Fruit fly (Drosophila melanogaster) whole organism, prepupa: Measurements from ENCODE around the gene CG13023.
A peak's percentile ranks its signal among the peaks of the same experiment; 100 is the strongest.

ENCODE experiments used
- CG10631 ChIP-seq: fragments of 200-800 bp; sonication (Bioruptor generic); optimal IDR thresholded peaks from 2 replicates; lab custom pipeline; 2016; ENCODE audit warnings: missing biosample characterization, missing genetic modification characterization
- CG10669 ChIP-seq: fragments of 200-800 bp; sonication (Bioruptor generic); optimal IDR thresholded peaks from 3 replicates; lab custom pipeline; 2018; ENCODE audit warnings: missing biosample characterization, mild to moderate bottlenecking, missing genetic modification characterization, moderate library complexity
- CG11762 ChIP-seq: fragments of 200-800 bp; sonication (Bioruptor generic); optimal IDR thresholded peaks from 3 replicates; lab custom pipeline; 2016; ENCODE audit warnings: missing biosample characterization, missing genetic modification characterization; ENCODE audit not compliant: insufficient read depth
- CG11902 ChIP-seq: fragments of 200-800 bp; sonication (Bioruptor generic); optimal IDR thresholded peaks from 3 replicates; lab custom pipeline; 2016; ENCODE audit warnings: missing biosample characterization, missing genetic modification characterization
- CG15336 ChIP-seq: fragments of 200-800 bp; sonication (Bioruptor generic); IDR thresholded peaks from 2 replicates; pipeline ENCODE4 v1.3.6; 2022; ENCODE audit warnings: missing biosample characterization, missing genetic modification characterization
- CG1621 ChIP-seq: fragments of 200-800 bp; sonication (Bioruptor generic); optimal IDR thresholded peaks from 3 replicates; lab custom pipeline; 2018; ENCODE audit warnings: missing biosample characterization, mild to moderate bottlenecking, missing genetic modification characterization
- CG16779 ChIP-seq: fragments of 200-800 bp; sonication (Bioruptor generic); optimal IDR thresholded peaks from 3 replicates; lab custom pipeline; 2017; ENCODE audit warnings: missing biosample characterization, mild to moderate bottlenecking, missing genetic modification characterization
- CG3032 ChIP-seq: fragments of 200-800 bp; optimal IDR thresholded peaks from 2 replicates; lab custom pipeline; 2019; ENCODE audit warnings: missing biosample characterization, mild to moderate bottlenecking, missing genetic modification characterization, moderate library complexity
- CG32006 ChIP-seq: fragments of 200-800 bp; sonication (Bioruptor generic); optimal IDR thresholded peaks from 3 replicates; lab custom pipeline; 2017; ENCODE audit warnings: missing biosample characterization, mild to moderate bottlenecking, missing genetic modification characterization
- CG34406 ChIP-seq: fragments of 200-800 bp; sonication (Bioruptor generic); optimal IDR thresholded peaks from 3 replicates; lab custom pipeline; 2016; ENCODE audit warnings: missing biosample characterization, missing genetic modification characterization
- CG3919 ChIP-seq: fragments of 200-800 bp; sonication (Bioruptor generic); optimal IDR thresholded peaks from 3 replicates; lab custom pipeline; 2016; ENCODE audit warnings: missing biosample characterization, missing genetic modification characterization
- CG4318 ChIP-seq: fragments of 200-800 bp; sonication (Bioruptor generic); optimal IDR thresholded peaks from 3 replicates; lab custom pipeline; 2017; ENCODE audit warnings: missing biosample characterization, mild to moderate bottlenecking, missing genetic modification characterization
- CG6163 ChIP-seq: fragments of 200-800 bp; sonication (Bioruptor generic); IDR thresholded peaks from 3 replicates; pipeline ENCODE4 v1.3.6; 2022; ENCODE audit warnings: missing biosample characterization, missing genetic modification characterization
- CG6276 ChIP-seq: fragments of 200-800 bp; sonication (Bioruptor generic); optimal IDR thresholded peaks from 2 replicates; lab custom pipeline; 2017; ENCODE audit warnings: missing biosample characterization, mild to moderate bottlenecking, missing genetic modification characterization
- CG6792 ChIP-seq: fragments of 200-800 bp; sonication (Bioruptor generic); optimal IDR thresholded peaks from 3 replicates; lab custom pipeline; 2016; ENCODE audit warnings: missing biosample characterization, missing genetic modification characterization
- CG6808 ChIP-seq: fragments of 200-800 bp; sonication (Bioruptor generic); optimal IDR thresholded peaks from 3 replicates; lab custom pipeline; 2017; ENCODE audit warnings: missing biosample characterization, missing genetic modification characterization, mild to moderate bottlenecking, moderate library complexity, missing genetic modification reagents
- CG6854 ChIP-seq: fragments of 200-800 bp; sonication (Bioruptor generic); optimal IDR thresholded peaks from 2 replicates; lab custom pipeline; 2017; ENCODE audit warnings: missing biosample characterization, mild to moderate bottlenecking, missing genetic modification characterization
- CG8119 ChIP-seq: fragments of 200-800 bp; sonication (Bioruptor generic); IDR thresholded peaks from 3 replicates; pipeline ENCODE4 v1.3.6; 2022; ENCODE audit warnings: missing biosample characterization, missing genetic modification characterization
- CG8319 ChIP-seq: fragments of 200-800 bp; sonication (Bioruptor generic); optimal IDR thresholded peaks from 3 replicates; lab custom pipeline; 2016; ENCODE audit warnings: missing biosample characterization, missing genetic modification characterization
- CG8632 ChIP-seq: fragments of 200-800 bp; sonication (Bioruptor generic); optimal IDR thresholded peaks from 3 replicates; lab custom pipeline; 2016; ENCODE audit warnings: missing biosample characterization, missing genetic modification characterization
- CG9139 ChIP-seq: fragments of 200-800 bp; sonication (Bioruptor generic); optimal IDR thresholded peaks from 3 replicates; lab custom pipeline; 2017; ENCODE audit warnings: missing biosample characterization, mild to moderate bottlenecking, missing genetic modification characterization
- Eip75B ChIP-seq: fragments of 200-800 bp; sonication (Bioruptor generic); optimal IDR thresholded peaks from 3 replicates; lab custom pipeline; 2016; ENCODE audit warnings: missing biosample characterization, missing genetic modification characterization
- Eip78C ChIP-seq: fragments of 200-800 bp; sonication (Bioruptor generic); peaks from one replicate; lab custom pipeline; 2016; ENCODE audit warnings: missing biosample characterization, missing genetic modification characterization
- Gug ChIP-seq: fragments of 200-800 bp; sonication (Bioruptor generic); IDR thresholded peaks from 2 replicates; pipeline ENCODE4 v1.3.6; 2022; ENCODE audit warnings: missing biosample characterization, missing genetic modification characterization
- Hr38 ChIP-seq: sonication (Bioruptor generic); optimal IDR thresholded peaks from 2 replicates; lab custom pipeline; 2016; ENCODE audit warnings: missing biosample characterization, missing genetic modification characterization
- Hr39 ChIP-seq: fragments of 200-800 bp; sonication (Bioruptor generic); optimal IDR thresholded peaks from 2 replicates; lab custom pipeline; 2016; ENCODE audit warnings: missing biosample characterization, missing genetic modification characterization
- Hr4 ChIP-seq: fragments of 200-800 bp; sonication (Bioruptor generic); optimal IDR thresholded peaks from 3 replicates; lab custom pipeline; 2016; ENCODE audit warnings: missing biosample characterization, missing genetic modification characterization
- Lpt ChIP-seq: fragments of 200-800 bp; sonication (Bioruptor generic); optimal IDR thresholded peaks from 3 replicates; lab custom pipeline; 2016; ENCODE audit warnings: missing biosample characterization, missing genetic modification characterization
- Met ChIP-seq: fragments of 200-800 bp; sonication (Bioruptor generic); optimal IDR thresholded peaks from 3 replicates; lab custom pipeline; 2016; ENCODE audit warnings: missing biosample characterization, missing genetic modification characterization
- Smox ChIP-seq: fragments of 200-800 bp; sonication (Bioruptor generic); optimal IDR thresholded peaks from 3 replicates; lab custom pipeline; 2016; ENCODE audit warnings: missing biosample characterization, missing genetic modification characterization
- Sox102F ChIP-seq: fragments of 200-800 bp; sonication (Bioruptor generic); optimal IDR thresholded peaks from 2 replicates; lab custom pipeline; 2016; ENCODE audit warnings: missing biosample characterization, mild to moderate bottlenecking, missing genetic modification characterization
- Sox15 ChIP-seq: fragments of 200-800 bp; sonication (Bioruptor generic); optimal IDR thresholded peaks from 3 replicates; lab custom pipeline; 2016; ENCODE audit warnings: missing biosample characterization, missing genetic modification characterization
- acj6 ChIP-seq: fragments of 200-800 bp; sonication (Bioruptor generic); optimal IDR thresholded peaks from 3 replicates; lab custom pipeline; 2016; ENCODE audit warnings: missing biosample characterization, missing genetic modification characterization
- cyc ChIP-seq: fragments of 200-800 bp; sonication (Bioruptor generic); optimal IDR thresholded peaks from 3 replicates; lab custom pipeline; 2016; ENCODE audit warnings: missing biosample characterization, missing genetic modification characterization
- dac ChIP-seq: fragments of 200-800 bp; sonication (Bioruptor generic); optimal IDR thresholded peaks from 2 replicates; lab custom pipeline; 2017; ENCODE audit warnings: missing biosample characterization, mild to moderate bottlenecking, missing genetic modification characterization
- dsx ChIP-seq: fragments of 200-800 bp; optimal IDR thresholded peaks from 3 replicates; lab custom pipeline; 2019; ENCODE audit warnings: missing biosample characterization, mild to moderate bottlenecking, missing genetic modification characterization, moderate library complexity; ENCODE audit not compliant: poor library complexity, severe bottlenecking
- eg ChIP-seq: fragments of 200-800 bp; sonication (Bioruptor generic); IDR thresholded peaks from 3 replicates; pipeline ENCODE4 v1.3.6; 2022; ENCODE audit warnings: missing biosample characterization, missing genetic modification characterization
- esn ChIP-seq: fragments of 200-800 bp; sonication (Bioruptor generic); optimal IDR thresholded peaks from 2 replicates; lab custom pipeline; 2016; ENCODE audit warnings: missing biosample characterization, mild to moderate bottlenecking, missing genetic modification characterization, moderate library complexity
- fd59A ChIP-seq: fragments of 200-800 bp; sonication (Bioruptor generic); optimal IDR thresholded peaks from 2 replicates; lab custom pipeline; 2017; ENCODE audit warnings: missing biosample characterization, mild to moderate bottlenecking, missing genetic modification characterization, missing genetic modification reagents
- fd85E ChIP-seq: fragments of 200-800 bp; sonication (Bioruptor generic); optimal IDR thresholded peaks from 3 replicates; lab custom pipeline; 2016; ENCODE audit warnings: missing biosample characterization, missing genetic modification characterization
- lz ChIP-seq: fragments of 200-800 bp; sonication (Bioruptor generic); optimal IDR thresholded peaks from 3 replicates; lab custom pipeline; 2016; ENCODE audit warnings: missing biosample characterization, missing genetic modification characterization
- net ChIP-seq: fragments of 200-800 bp; sonication (Bioruptor generic); optimal IDR thresholded peaks from 3 replicates; lab custom pipeline; 2016; ENCODE audit warnings: missing biosample characterization, missing genetic modification characterization
- pdm3 ChIP-seq: fragments of 200-800 bp; sonication (Bioruptor generic); optimal IDR thresholded peaks from 3 replicates; lab custom pipeline; 2016; ENCODE audit warnings: missing biosample characterization, missing genetic modification characterization
- spab ChIP-seq: fragments of 200-800 bp; sonication (Bioruptor generic); optimal IDR thresholded peaks from 2 replicates; lab custom pipeline; 2017; ENCODE audit warnings: missing biosample characterization, mild to moderate bottlenecking, missing genetic modification characterization, missing genetic modification reagents
- ss ChIP-seq, 2 experiments: fragments of 200-800 bp; sonication (Bioruptor generic); optimal IDR thresholded peaks; 2 replicates in 1 of 2; 3 replicates in 1 of 2; lab custom pipeline; 2017 to 2018; ENCODE audit warnings: mild to moderate bottlenecking in 2 of 2, missing biosample characterization in 2 of 2, missing genetic modification characterization in 2 of 2, moderate library complexity in 1 of 2
- svp ChIP-seq: fragments of 200-800 bp; sonication (Bioruptor generic); peaks from one replicate; lab custom pipeline; 2016; ENCODE audit warnings: missing biosample characterization, missing genetic modification characterization
- topi ChIP-seq: fragments of 200-800 bp; sonication (Bioruptor generic); optimal IDR thresholded peaks from 3 replicates; lab custom pipeline; 2016; ENCODE audit warnings: missing biosample characterization, missing genetic modification characterization
- vri ChIP-seq: fragments of 200-800 bp; sonication (Bioruptor generic); optimal IDR thresholded peaks from 3 replicates; lab custom pipeline; 2016; ENCODE audit warnings: missing biosample characterization, mild to moderate bottlenecking, missing genetic modification characterization

The CG13023 gene

DNA sequence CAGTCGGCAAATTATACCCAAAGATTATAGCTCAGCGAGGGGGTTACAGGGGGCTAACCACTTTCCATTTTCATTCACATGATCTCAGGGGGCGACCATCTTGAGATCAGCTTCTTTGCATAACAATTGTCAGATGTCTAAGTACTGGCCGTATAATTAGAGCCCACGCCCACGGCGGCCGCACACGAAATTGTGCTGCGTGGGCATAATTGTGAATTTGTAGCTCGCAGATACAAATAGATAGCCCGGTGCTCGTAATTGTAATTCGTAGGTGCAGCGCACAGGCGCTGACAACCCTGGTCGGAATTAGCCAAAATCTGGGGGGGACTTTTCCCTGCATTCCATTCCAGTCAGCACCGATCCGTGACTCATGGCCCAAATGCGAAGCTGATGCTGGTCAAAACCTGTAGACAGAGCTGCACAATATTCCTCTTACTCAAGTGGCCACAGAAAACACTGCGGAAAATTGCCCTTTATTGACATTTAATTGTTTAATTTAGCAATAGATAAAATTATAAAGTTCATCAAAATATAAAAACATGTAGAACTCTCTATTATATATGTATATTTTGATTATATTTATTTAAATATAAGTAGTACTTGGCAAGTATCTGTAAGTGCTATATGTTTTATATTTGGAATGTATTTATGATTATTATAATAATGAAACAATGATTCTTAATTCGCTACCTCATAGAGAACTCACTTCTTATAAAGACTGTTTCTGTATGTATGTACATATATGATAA is 44.6 kb upstream of the CG13023 start (continued):
- TF ChIP-seq CG6792 = peak; percentile 2
- no peak for TF ChIP-seq Hr38
- no peak for TF ChIP-seq cyc (GFP tag; lab: Kevin White, UChicago)
- TF ChIP-seq Sox102F = no peak
- TF ChIP-seq fd85E (GFP tag; lab: Kevin White, UChicago) = no peak
- TF ChIP-seq Smox = no peak
- no peak for TF ChIP-seq fd59A (GFP tag; lab: Kevin White, UChicago)
- TF ChIP-seq CG11762 = no peak
- TF ChIP-seq ss (GFP tag; optimal IDR thresholded peaks at IDR 0.05; lab: Kevin White, UChicago) = no peak
- peak; percentile 3 for TF ChIP-seq Hr4 (GFP tag; lab: Kevin White, UChicago)
- TF ChIP-seq CG9139 (GFP tag; lab: Kevin White, UChicago) = no peak
- no peak for TF ChIP-seq vri
- TF ChIP-seq Sox15 (GFP tag; lab: Kevin White, UChicago) = no peak
- no peak for TF ChIP-seq dac
- TF ChIP-seq pdm3 = no peak
- no peak for TF ChIP-seq CG4318 (GFP tag; lab: Kevin White, UChicago)
- no peak for TF ChIP-seq CG6854 (GFP tag; lab: Kevin White, UChicago)
- peak; percentile 54 for TF ChIP-seq CG34406 (GFP tag; lab: Kevin White, UChicago)

DNA sequence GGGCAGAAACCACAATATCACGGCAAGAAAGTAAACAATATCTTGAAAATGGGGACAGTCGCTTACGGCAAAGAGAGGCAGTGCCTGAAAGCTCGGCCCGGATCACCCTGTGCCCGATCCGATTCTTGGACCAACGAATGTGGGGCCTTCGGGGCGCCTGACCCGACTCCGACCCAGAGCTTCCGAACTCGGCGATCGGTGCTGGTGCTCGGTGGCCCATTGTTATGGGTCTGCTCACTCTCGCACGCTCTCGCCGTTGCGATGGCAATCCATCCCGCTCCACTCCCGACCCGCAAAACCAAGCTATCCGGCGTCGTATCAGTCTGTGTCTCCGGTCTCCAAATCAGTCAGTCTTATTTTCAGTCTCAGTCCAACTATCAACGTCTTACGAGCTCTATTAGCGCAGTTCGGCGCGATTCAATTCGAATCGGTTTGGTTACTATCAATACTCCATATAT is 42.4 kb upstream of the CG13023 start, which contains the start of gene Exn:
Exn (plus strand) TSS at position 362 of the 458 bp plus-strand sequence.
- TF ChIP-seq Met (GFP tag; lab: Kevin White, UChicago) (no peak), CG10631 (GFP tag; lab: Kevin White, UChicago) (no peak), cyc (GFP tag; lab: Kevin White, UChicago) (no peak), CG10669 (GFP tag; lab: Kevin White, UChicago) (no peak), svp (peak; percentile 99), Sox15 (GFP tag; lab: Kevin White, UChicago) (no peak), net (GFP tag; lab: Kevin White, UChicago) (peak; percentile 58), CG6276 (GFP tag; lab: Kevin White, UChicago) (no peak), CG3919 (GFP tag; lab: Kevin White, UChicago) (no peak), Gug (GFP tag; lab: Robert Waterston, UW) (no peak), Eip75B (GFP tag; lab: Kevin White, UChicago) (no peak), CG8632 (GFP tag; lab: Kevin White, UChicago) (peak; percentile 35), Hr39 (no peak), lz (GFP tag; lab: Kevin White, UChicago) (no peak), eg (no peak; the same call in 1 of the 3 replicates), topi (no peak), CG15336 (GFP tag; lab: Robert Waterston, UW) (peak; percentile 35; the same call in 1 of the 2 replicates), CG3032 (tag; lab: Kevin White, UChicago) (no peak), spab (no peak), dac (no peak), CG6792 (peak; percentile 61), dsx (peak; percentile 16), CG4318 (GFP tag; lab: Kevin White, UChicago) (no peak), CG9139 (GFP tag; lab: Kevin White, UChicago) (no peak), CG6854 (GFP tag; lab: Kevin White, UChicago) (peak; percentile 66), Eip78C (peak; percentile 85), CG6163 (GFP tag; lab: Robert Waterston, UW) (peak; percentile 71; the same call in 2 of the 3 replicates), pdm3 (no peak), CG32006 (GFP tag; lab: Kevin White, UChicago) (no peak), CG11902 (GFP tag; lab: Kevin White, UChicago) (no peak), Lpt (GFP tag; lab: Kevin White, UChicago) (no peak), acj6 (GFP tag; lab: Kevin White, UChicago) (no peak), Hr38 (no peak), CG16779 (tag; lab: Kevin White, UChicago) (no peak), ss (GFP tag; optimal IDR thresholded peaks at IDR 0.05; lab: Kevin White, UChicago) (no peak), CG6808 (GFP tag; lab: Kevin White, UChicago) (peak; percentile 9), vri (peak; percentile 59), CG8119 (GFP tag; lab: Robert Waterston, UW) (peak; percentile 42; the same call in 1 of the 3 replicates), CG8319 (GFP tag; lab: Kevin White, UChicago) (peak; percentile 13), CG1621 (tag; lab: Kevin White, UChicago) (peak; percentile 96), esn (GFP tag; lab: Kevin White, UChicago) (peak; percentile 45), CG11762 (peak; percentile 17)
